Worm (Caenorhabditis elegans) whole organism, L1 larva: ENCODE data around the gene xpo-3.
A peak's percentile ranks its signal among the peaks of the same experiment; 100 is the strongest.

Experiments used
- C04F5.9 ChIP-seq: sonication (generic microtip); optimal IDR thresholded peaks from 2 replicates; lab custom pipeline; 2016; ENCODE audit warnings: missing genetic modification characterization, missing compliant biosample characterization
- C16A3.4 ChIP-seq: fragments of 150-350 bp; optimal IDR thresholded peaks from 2 replicates; lab custom pipeline; 2014; ENCODE audit warnings: missing biosample characterization, missing genetic modification characterization
- F16B12.6 ChIP-seq: fragments of 150-350 bp; optimal IDR thresholded peaks from 2 replicates; lab custom pipeline; 2014; ENCODE audit warnings: missing biosample characterization, missing genetic modification characterization
- aha-1 ChIP-seq: fragments of 150-350 bp; optimal IDR thresholded peaks from 2 replicates; lab custom pipeline; 2014; ENCODE audit warnings: missing biosample characterization, missing genetic modification characterization
- ama-1 ChIP-seq: fragments of 150-350 bp; optimal IDR thresholded peaks from 2 replicates; lab custom pipeline; 2014
- ceh-63 ChIP-seq: fragments of 200-800 bp; sonication (Bioruptor generic); optimal IDR thresholded peaks from 2 replicates; lab custom pipeline; 2018; ENCODE audit warnings: mild to moderate bottlenecking, missing genetic modification characterization, missing compliant biosample characterization
- ceh-90 ChIP-seq: sonication (generic microtip); optimal IDR thresholded peaks from 2 replicates; lab custom pipeline; 2016; ENCODE audit warnings: missing genetic modification characterization, missing compliant biosample characterization
- efl-1 ChIP-seq, 4 experiments: fragments of 150-350 bp; optimal IDR thresholded peaks in 3 of 4; peaks in 1 of 4; 1 replicate in 1 of 4; 2 replicates in 3 of 4; lab custom pipeline; 2014; ENCODE audit warnings: missing biosample characterization in 2 of 4, missing genetic modification characterization in 2 of 4, missing genetic modification reagents in 2 of 4
- elt-2 ChIP-seq: sonication (generic microtip); optimal IDR thresholded peaks from 2 replicates; lab custom pipeline; 2016; ENCODE audit warnings: missing genetic modification characterization, mild to moderate bottlenecking, inconsistent platforms, missing compliant biosample characterization, missing genetic modification reagents
- fkh-4 ChIP-seq: sonication (generic microtip); optimal IDR thresholded peaks from 2 replicates; lab custom pipeline; 2016; ENCODE audit warnings: missing compliant biosample characterization, missing genetic modification characterization, borderline replicate concordance
- fos-1 ChIP-seq: fragments of 150-350 bp; optimal IDR thresholded peaks from 2 replicates; lab custom pipeline; 2014; ENCODE audit warnings: missing biosample characterization, missing genetic modification characterization
- hpl-2 ChIP-seq: fragments of 150-350 bp; optimal IDR thresholded peaks from 2 replicates; lab custom pipeline; 2014; ENCODE audit warnings: missing biosample characterization, missing genetic modification reagents, missing genetic modification characterization
- lin-39 ChIP-seq: fragments of 150-350 bp; optimal IDR thresholded peaks from 2 replicates; lab custom pipeline; 2014; ENCODE audit warnings: missing biosample characterization, missing genetic modification reagents, missing genetic modification characterization
- nhr-11 ChIP-seq: fragments of 150-350 bp; optimal IDR thresholded peaks from 2 replicates; lab custom pipeline; 2014; ENCODE audit warnings: missing biosample characterization, missing genetic modification characterization
- nhr-20 ChIP-seq: sonication (generic microtip); optimal IDR thresholded peaks from 2 replicates; lab custom pipeline; 2016; ENCODE audit warnings: mild to moderate bottlenecking, missing genetic modification characterization, missing compliant biosample characterization
- nhr-76 ChIP-seq: sonication (generic microtip); optimal IDR thresholded peaks from 2 replicates; lab custom pipeline; 2017; ENCODE audit warnings: missing biosample characterization, missing genetic modification characterization
- nhr-85 ChIP-seq: sonication (generic microtip); peaks from one replicate; lab custom pipeline; 2016; ENCODE audit warnings: missing genetic modification characterization, inconsistent platforms, missing compliant biosample characterization
- pax-3 ChIP-seq: fragments of 200-800 bp; sonication (Bioruptor generic); optimal IDR thresholded peaks from 2 replicates; lab custom pipeline; 2018; ENCODE audit warnings: mild to moderate bottlenecking, missing genetic modification characterization, moderate library complexity, missing compliant biosample characterization
- rnt-1 ChIP-seq: sonication (generic microtip); optimal IDR thresholded peaks from 2 replicates; lab custom pipeline; 2016; ENCODE audit warnings: mild to moderate bottlenecking, missing genetic modification characterization, moderate library complexity, missing compliant biosample characterization
- sup-37 ChIP-seq: fragments of 200-800 bp; sonication (Bioruptor generic); optimal IDR thresholded peaks from 2 replicates; lab custom pipeline; 2018; ENCODE audit warnings: mild to moderate bottlenecking, missing genetic modification characterization, missing compliant biosample characterization
- tlp-1 ChIP-seq: fragments of 150-350 bp; optimal IDR thresholded peaks from 2 replicates; lab custom pipeline; 2014; ENCODE audit warnings: missing biosample characterization, missing genetic modification characterization
- unc-30 ChIP-seq: sonication (generic microtip); optimal IDR thresholded peaks from 2 replicates; lab custom pipeline; 2017; ENCODE audit warnings: missing biosample characterization, missing genetic modification characterization
- unc-62 ChIP-seq: fragments of 150-350 bp; optimal IDR thresholded peaks from 2 replicates; lab custom pipeline; 2014; ENCODE audit warnings: missing biosample characterization, missing genetic modification reagents, missing genetic modification characterization
- unc-86 ChIP-seq: sonication (generic microtip); optimal IDR thresholded peaks from 2 replicates; lab custom pipeline; 2016; ENCODE audit warnings: missing genetic modification characterization, missing compliant biosample characterization
- zag-1 ChIP-seq: fragments of 150-350 bp; optimal IDR thresholded peaks from 2 replicates; lab custom pipeline; 2014; ENCODE audit warnings: missing biosample characterization, missing genetic modification characterization

Gene xpo-3

ce11 chrIV:7881166-7881565, 42.7 kb downstream of the xpo-3 start:
- TF ChIP-seq elt-2, result peak; percentile 53
- no peak for TF ChIP-seq pax-3 (tag; lab: Kevin White, UChicago)
- peak; percentile 54 for TF ChIP-seq tlp-1 (tag; lab: Kevin White, UChicago)
- no peak for TF ChIP-seq zag-1 (tag; lab: Kevin White, UChicago)

DNA sequence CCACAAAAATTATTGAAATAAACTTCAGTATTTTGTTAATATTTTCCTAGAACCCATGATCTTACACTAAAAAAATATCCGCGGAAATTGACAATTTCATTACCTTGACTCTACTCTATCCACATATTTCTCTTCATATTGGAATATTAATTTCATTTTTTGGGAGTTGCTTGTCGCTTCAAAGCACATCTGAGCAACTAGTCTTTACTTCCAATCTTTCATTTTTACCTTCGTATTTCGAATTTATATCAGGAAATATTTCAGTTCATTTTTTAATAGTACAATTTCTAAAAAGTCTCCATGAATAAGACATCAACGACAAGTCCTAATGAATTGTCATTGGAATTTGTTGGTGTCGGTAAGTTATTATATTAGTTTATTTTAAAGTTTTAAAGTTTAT, 44.8 kb downstream of the xpo-3 start, which contains the start of gene srt-73:
srt-73 (plus strand) TSS at position 301 of the 400 bp plus-strand sequence.
- no peak for TF ChIP-seq efl-1 (optimal IDR thresholded peaks at IDR 0.05; lab: Kevin White, UChicago)
- TF ChIP-seq efl-1 (GFP tag; optimal IDR thresholded peaks at IDR 0.05 in 1 of 2; lab: Kevin White, UChicago), result peak in 1 of 2 experiments; percentile 63
- no peak for TF ChIP-seq nhr-76 (tag; lab: Kevin White, UChicago)

DNA sequence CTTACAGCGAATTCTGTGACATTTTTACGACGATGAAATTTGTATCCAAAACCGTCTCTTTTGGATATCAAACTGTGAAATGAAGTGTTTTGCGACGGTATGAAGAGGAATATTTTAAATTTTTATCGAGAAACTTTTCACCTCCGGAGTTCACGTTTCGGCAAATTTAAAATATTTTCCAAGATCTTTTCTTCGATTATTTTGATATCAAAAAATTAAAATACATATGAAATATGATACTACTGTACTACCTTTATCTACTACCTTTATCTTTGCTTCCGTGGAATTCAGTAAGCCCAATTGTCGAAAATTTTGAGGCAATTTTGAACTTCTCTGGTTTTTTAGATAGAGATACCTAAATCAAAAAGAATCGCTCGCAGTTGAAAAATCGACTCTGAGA, 46.1 kb downstream of the xpo-3 start, which contains the start of gene kin-26:
kin-26 (minus strand) TSS at position 101 of the 400 bp plus-strand sequence.
- TF ChIP-seq fkh-4, result no peak
- TF ChIP-seq efl-1 (optimal IDR thresholded peaks at IDR 0.05; lab: Kevin White, UChicago), result no peak
- TF ChIP-seq efl-1 (GFP tag; optimal IDR thresholded peaks at IDR 0.05 in 1 of 2; lab: Kevin White, UChicago), result peak in 1 of 2 experiments; percentile 4
- TF ChIP-seq C04F5.9 (tag; lab: Kevin White, UChicago), result no peak
- TF ChIP-seq nhr-20 (tag; lab: Kevin White, UChicago), result no peak

ce11 chrIV:7877255-7877654, 46.6 kb downstream of the xpo-3 start:
- no peak for TF ChIP-seq sup-37
- no peak for TF ChIP-seq unc-30
- TF ChIP-seq unc-62 (GFP tag; lab: Kevin White, UChicago), result no peak
- TF ChIP-seq C04F5.9 (tag; lab: Kevin White, UChicago), result no peak
- TF ChIP-seq F16B12.6 (tag; lab: Kevin White, UChicago), result no peak
- no peak for TF ChIP-seq ceh-90 (tag; lab: Kevin White, UChicago)
- TF ChIP-seq ceh-63 (GFP tag; lab: Kevin White, UChicago), result no peak
- no peak for TF ChIP-seq efl-1 (optimal IDR thresholded peaks at IDR 0.05; lab: Kevin White, UChicago)
- TF ChIP-seq efl-1 (GFP tag; optimal IDR thresholded peaks at IDR 0.05 in 1 of 2; lab: Kevin White, UChicago), result no peak
- no peak for TF ChIP-seq C16A3.4 (tag; lab: Kevin White, UChicago)
- no peak for TF ChIP-seq hpl-2 (GFP tag; lab: Kevin White, UChicago)
- TF ChIP-seq lin-39 (tag; lab: Kevin White, UChicago), result no peak

DNA sequence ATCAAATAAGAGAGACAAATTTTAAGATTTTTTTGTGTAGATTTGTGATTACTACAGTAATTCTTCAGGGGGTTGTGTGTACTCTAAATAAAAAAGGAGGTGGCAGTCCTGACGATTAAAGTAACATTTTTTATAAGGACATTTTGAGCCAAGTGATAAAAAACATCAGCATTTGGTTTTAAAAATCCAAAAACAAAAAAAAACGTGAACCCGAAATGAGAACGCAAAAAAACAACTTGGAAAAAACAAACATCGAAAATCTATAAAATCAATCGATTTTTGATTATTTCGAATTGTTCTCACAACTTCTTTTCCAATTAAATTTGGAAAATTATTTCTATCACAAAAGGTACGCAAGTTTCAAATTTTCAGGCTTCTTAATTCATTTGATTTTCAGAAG, 53.4 kb downstream of the xpo-3 start, which contains the start of gene T06C10.3:
T06C10.3 (plus strand) TSS at position 301 of the 400 bp plus-strand sequence.
- TF ChIP-seq nhr-85, result peak; percentile 42
- TF ChIP-seq ama-1, result no peak
- TF ChIP-seq efl-1 (optimal IDR thresholded peaks at IDR 0.05; lab: Kevin White, UChicago), result no peak
- TF ChIP-seq efl-1 (GFP tag; optimal IDR thresholded peaks at IDR 0.05 in 1 of 2; lab: Kevin White, UChicago), result peak in 1 of 2 experiments; percentile 71
- TF ChIP-seq nhr-20 (tag; lab: Kevin White, UChicago), result no peak

DNA sequence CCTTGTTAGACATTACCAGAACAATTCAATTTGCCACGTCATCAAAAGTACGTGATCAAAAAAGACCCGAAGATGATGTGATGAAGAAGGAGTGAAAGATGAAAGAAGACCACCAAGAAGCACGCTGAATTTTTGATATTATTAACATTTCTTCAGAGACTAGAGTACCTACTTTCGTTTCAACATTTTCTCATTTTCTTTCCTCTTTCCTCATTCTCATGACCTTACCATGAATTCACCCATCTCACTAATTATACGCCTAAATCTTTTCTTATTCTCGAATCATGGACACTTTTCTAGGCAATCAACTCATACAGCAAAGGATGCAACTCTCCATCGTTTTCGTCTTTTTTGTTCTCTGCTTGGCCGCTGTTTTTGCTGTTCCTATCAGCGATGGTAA, 55.2 kb downstream of the xpo-3 start, which contains the start of gene flp-10:
flp-10 (plus strand) TSS at position 301 of the 400 bp plus-strand sequence.
- TF ChIP-seq lin-39 (tag; lab: Kevin White, UChicago), result no peak
- TF ChIP-seq nhr-11 (tag; lab: Kevin White, UChicago), result no peak
- TF ChIP-seq aha-1, result no peak
- TF ChIP-seq C16A3.4 (tag; lab: Kevin White, UChicago), result no peak
- no peak for TF ChIP-seq rnt-1 (tag; lab: Kevin White, UChicago)
- TF ChIP-seq unc-86 (tag; lab: Kevin White, UChicago), result no peak
- TF ChIP-seq fos-1 (tag; lab: Kevin White, UChicago), result no peak
- no peak for TF ChIP-seq pax-3 (tag; lab: Kevin White, UChicago)
